Fruit fly (Drosophila melanogaster) ovary, adult (tissue): ENCODE measurements around the gene awd.

Experiments
- CG17801 ChIP-seq: fragments of 200-800 bp; optimal IDR thresholded peaks from 2 replicates; lab custom pipeline; 2019; ENCODE audit warnings: missing biosample characterization, mild to moderate bottlenecking, missing genetic modification characterization, moderate library complexity; ENCODE audit not compliant: partially characterized antibody

The awd gene

dm6 chr3R:31724580-31725320 is 21.1 kb downstream of the awd start:
- peak; percentile 72 for TF ChIP-seq CG17801 (GFP tag; lab: Kevin White, UChicago)

dm6 chr3R:31724136-31724535 is 21.7 kb downstream of the awd start:
- TF ChIP-seq CG17801 (GFP tag; lab: Kevin White, UChicago): no peak

dm6 chr3R:31723206-31723933 is 22.5 kb downstream of the awd start:
- no peak for TF ChIP-seq CG17801 (GFP tag; lab: Kevin White, UChicago)

- no peak for TF ChIP-seq CG17801 (GFP tag; lab: Kevin White, UChicago)
Measured at dm6 chr3R:31721958-31722357, 23.9 kb downstream of the awd start.

- TF ChIP-seq CG17801 (GFP tag; lab: Kevin White, UChicago): no peak
Measured at dm6 chr3R:31721466-31721865, 24.4 kb downstream of the awd start.

dm6 chr3R:31720112-31720511 is 25.8 kb downstream of the awd start:
- TF ChIP-seq CG17801 (GFP tag; lab: Kevin White, UChicago): no peak

- no peak for TF ChIP-seq CG17801 (GFP tag; lab: Kevin White, UChicago)
Measured at dm6 chr3R:31719497-31719896, 26.4 kb downstream of the awd start.

- TF ChIP-seq CG17801 (GFP tag; lab: Kevin White, UChicago): no peak
Measured at dm6 chr3R:31718967-31719366, 26.9 kb downstream of the awd start.

dm6 chr3R:31718168-31718565 is 27.7 kb downstream of the awd start:
- TF ChIP-seq CG17801 (GFP tag; lab: Kevin White, UChicago): no peak

dm6 chr3R:31717299-31718167 is 28.3 kb downstream of the awd start:
- TF ChIP-seq CG17801 (GFP tag; lab: Kevin White, UChicago): no peak

dm6 chr3R:31716265-31716664 is 29.6 kb downstream of the awd start:
- no peak for TF ChIP-seq CG17801 (GFP tag; lab: Kevin White, UChicago)

dm6 chr3R:31715713-31716024 is 30.2 kb downstream of the awd start:
- TF ChIP-seq CG17801 (GFP tag; lab: Kevin White, UChicago): no peak

- TF ChIP-seq CG17801 (GFP tag; lab: Kevin White, UChicago): no peak
Measured at dm6 chr3R:31714876-31715712, 30.8 kb downstream of the awd start.

dm6 chr3R:31713306-31714123 is 32.4 kb downstream of the awd start, which contains the start of gene ttk:
TSS of gene ttk (plus strand) at chr3R:31713867.
- TF ChIP-seq CG17801 (GFP tag; lab: Kevin White, UChicago): peak; percentile 64
